Worm (Caenorhabditis elegans): ENCODE data around the gene C35A5.4.

DNA sequence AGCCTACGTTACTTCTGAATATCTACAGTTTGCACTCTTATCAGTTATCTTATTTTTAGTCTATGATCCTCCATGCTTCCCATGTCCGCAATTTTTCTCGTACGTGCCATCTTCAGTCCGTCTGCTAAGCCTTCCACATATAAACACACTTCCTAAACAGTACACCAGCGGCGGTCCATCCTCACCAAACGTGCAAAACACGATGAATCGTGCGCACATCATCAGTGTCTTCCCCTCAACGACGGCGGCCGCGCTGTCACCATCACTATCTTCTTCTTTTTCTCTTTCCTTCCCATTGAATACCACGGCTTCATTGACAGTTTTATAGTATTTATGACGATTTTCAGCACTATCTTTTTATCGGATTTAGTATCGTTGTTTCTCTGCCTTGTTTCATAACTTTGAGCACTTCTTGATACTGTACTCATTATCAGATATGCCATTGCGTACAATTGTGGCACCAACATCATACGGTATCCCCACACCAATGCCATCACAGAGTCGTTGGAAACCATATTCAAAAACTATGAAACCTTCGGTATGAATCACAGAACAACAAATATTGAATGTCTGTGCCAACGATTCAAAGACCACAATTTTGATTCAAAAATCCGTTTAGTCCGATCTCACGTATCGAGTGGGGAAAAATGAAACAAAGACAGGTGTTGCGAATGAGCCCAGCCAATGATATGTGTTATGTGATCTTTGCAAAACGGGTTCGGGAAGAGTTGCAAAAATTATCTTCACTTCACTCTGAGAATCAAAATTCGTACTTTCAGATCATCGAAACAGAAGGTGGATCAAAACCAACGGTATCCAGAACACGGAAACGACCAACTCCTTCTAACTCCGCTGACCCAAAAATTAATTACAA is 23.7 kb upstream of the C35A5.4 start:
- TF ChIP-seq aly-2 (tag; optimal IDR thresholded peaks at IDR 0.05) (no peak), hlh-4 (tag; optimal IDR thresholded peaks at IDR 0.05) (no peak), nhr-76 (tag; optimal IDR thresholded peaks at IDR 0.05) (no peak), nhr-47 (tag; optimal IDR thresholded peaks at IDR 0.05) (no peak), nhr-77 (tag; optimal IDR thresholded peaks at IDR 0.05) (no peak), unc-86 (tag; optimal IDR thresholded peaks at IDR 0.05) (no peak), swsn-7 (tag; optimal IDR thresholded peaks at IDR 0.05) (no peak)

All from whole organism, L1 larva.